ENCODE assay signal across 4 fruit fly cellular contexts in genomic region chr3R:21643197-21643596, dm6.
TF ChIP-seq lines count a peak whose summit lies in the region.

No protein-coding gene starts in this region.

- TF ChIP-seq CTCF in whole organism, embryonic (GFP tag; optimal IDR thresholded peaks at IDR 0.05; lab: Kevin White, UChicago): no peak

TF ChIP-seq in whole organism, embryonic, 481 proteins besides CTCF, POLR2A, EP300 and RAD21 (continues in another document):
- TF ChIP-seq Sry-β (GFP tag; optimal IDR thresholded peaks at IDR 0.05; lab: Kevin White, UChicago) (no peak), ci (GFP tag; IDR thresholded peaks at IDR 0.05; lab: Robert Waterston, UW) (0 out of 3 replicates have a peak, but pooled peaks have one; percentile 29), nmo (GFP tag; optimal IDR thresholded peaks at IDR 0.05; lab: Kevin White, UChicago) (peak; percentile 4), CG18262 (tag; optimal IDR thresholded peaks at IDR 0.05; lab: Kevin White, UChicago) (peak; percentile 16), pros (GFP tag; optimal IDR thresholded peaks at IDR 0.05; lab: Kevin White, UChicago) (peak; percentile 32), CG33557 (GFP tag; optimal IDR thresholded peaks at IDR 0.05; lab: Kevin White, UChicago) (peak; percentile 3), Hand (GFP tag; optimal IDR thresholded peaks at IDR 0.05; lab: Kevin White, UChicago) (no peak), nom (GFP tag; optimal IDR thresholded peaks at IDR 0.05; lab: Kevin White, UChicago) (peak; percentile 34), bsh (GFP tag; optimal IDR thresholded peaks at IDR 0.05; lab: Kevin White, UChicago) (peak; percentile 2 to 33), dmrt11E (tag; optimal IDR thresholded peaks at IDR 0.05; lab: Kevin White, UChicago) (peak; percentile 12), CG15696 (tag; optimal IDR thresholded peaks at IDR 0.05; lab: Kevin White, UChicago) (peak; percentile 26), CG4404 (GFP tag; IDR thresholded peaks at IDR 0.05; lab: Robert Waterston, UW) (peak; percentile 39; the same call in 1 of the 2 replicates), CG31441 (GFP tag; IDR thresholded peaks at IDR 0.05; lab: Robert Waterston, UW) (peak; percentile 18; the same call in 1 of the 2 replicates), trem (tag; optimal IDR thresholded peaks at IDR 0.05; lab: Kevin White, UChicago) (peak; percentile 7), CG17829 (tag; optimal IDR thresholded peaks at IDR 0.05; lab: Kevin White, UChicago) (no peak), Pdp1 (GFP tag; optimal IDR thresholded peaks at IDR 0.05; lab: Kevin White, UChicago) (no peak), CG14710 (tag; optimal IDR thresholded peaks at IDR 0.05; lab: Kevin White, UChicago) (peak; percentile 8), insv (GFP tag; optimal IDR thresholded peaks at IDR 0.05; lab: Kevin White, UChicago) (peak in 1 of 2 experiments; percentile 11), CG2712 (tag; optimal IDR thresholded peaks at IDR 0.05; lab: Kevin White, UChicago) (peak; percentile 6), sens (GFP tag; lab: Kevin White, UChicago) (peak; percentile 88), HLH3B (GFP tag; IDR thresholded peaks at IDR 0.05; lab: Robert Waterston, UW) (no peak), CG10979 (tag; optimal IDR thresholded peaks at IDR 0.05; lab: Kevin White, UChicago) (peak; percentile 30)

TF ChIP-seq in whole organism, prepupa, 60 proteins besides CTCF, POLR2A, EP300 and RAD21 (continues in another document):
- TF ChIP-seq Blimp-1 (GFP tag; optimal IDR thresholded peaks at IDR 0.05; lab: Kevin White, UChicago) (no peak), Lpt (GFP tag; optimal IDR thresholded peaks at IDR 0.05; lab: Kevin White, UChicago) (no peak), cyc (GFP tag; optimal IDR thresholded peaks at IDR 0.05; lab: Kevin White, UChicago) (no peak), Gug (GFP tag; IDR thresholded peaks at IDR 0.05; lab: Robert Waterston, UW) (no peak), Eip78C (GFP tag; lab: Kevin White, UChicago) (peak; percentile 65), CG11294 (GFP tag; IDR thresholded peaks at IDR 0.05; lab: Robert Waterston, UW) (no peak), Ets96B (tag; optimal IDR thresholded peaks at IDR 0.05; lab: Kevin White, UChicago) (peak; percentile 53), CG34406 (GFP tag; optimal IDR thresholded peaks at IDR 0.05; lab: Kevin White, UChicago) (no peak), CG9139 (GFP tag; optimal IDR thresholded peaks at IDR 0.05; lab: Kevin White, UChicago) (peak; percentile 1), CG7368 (GFP tag; optimal IDR thresholded peaks at IDR 0.05; lab: Kevin White, UChicago) (no peak), CG32006 (GFP tag; optimal IDR thresholded peaks at IDR 0.05; lab: Kevin White, UChicago) (peak; percentile 51), CG16779 (tag; optimal IDR thresholded peaks at IDR 0.05; lab: Kevin White, UChicago) (no peak), Hr38 (GFP tag; optimal IDR thresholded peaks at IDR 0.05; lab: Kevin White, UChicago) (no peak), CG11762 (GFP tag; optimal IDR thresholded peaks at IDR 0.05; lab: Kevin White, UChicago; ENCODE audit: insufficient read depth) (no peak), acj6 (GFP tag; optimal IDR thresholded peaks at IDR 0.05; lab: Kevin White, UChicago) (peak; percentile 54), Hr39 (GFP tag; optimal IDR thresholded peaks at IDR 0.05; lab: Kevin White, UChicago) (peak; percentile 35), fkh (GFP tag; optimal IDR thresholded peaks at IDR 0.05; lab: Kevin White, UChicago) (no peak), CG6808 (GFP tag; optimal IDR thresholded peaks at IDR 0.05; lab: Kevin White, UChicago) (peak; percentile 41), dac (GFP tag; optimal IDR thresholded peaks at IDR 0.05; lab: Kevin White, UChicago) (no peak), Sox102F (GFP tag; optimal IDR thresholded peaks at IDR 0.05; lab: Kevin White, UChicago) (no peak), CG3919 (GFP tag; optimal IDR thresholded peaks at IDR 0.05; lab: Kevin White, UChicago) (peak; percentile 52), eg (GFP tag; IDR thresholded peaks at IDR 0.05; lab: Robert Waterston, UW) (no peak), achi (GFP tag; optimal IDR thresholded peaks at IDR 0.05; lab: Kevin White, UChicago) (peak; percentile 28), OdsH (GFP tag; optimal IDR thresholded peaks at IDR 0.05; lab: Kevin White, UChicago) (peak; percentile 51), ss (GFP tag; optimal IDR thresholded peaks at IDR 0.05; lab: Kevin White, UChicago) (peak; percentile 45 to 50)

TF ChIP-seq in whole organism, pupa, 21 proteins besides CTCF, POLR2A, EP300 and RAD21:
- peak; percentile 45 for TF ChIP-seq CG17806 (tag; optimal IDR thresholded peaks at IDR 0.05; lab: Kevin White, UChicago)
- TF ChIP-seq CG8301 (tag; optimal IDR thresholded peaks at IDR 0.05; lab: Kevin White, UChicago): peak; percentile 22
- TF ChIP-seq CG32121 (GFP tag; IDR thresholded peaks at IDR 0.05; lab: Robert Waterston, UW): no peak
- TF ChIP-seq gl (tag; optimal IDR thresholded peaks at IDR 0.05; lab: Kevin White, UChicago): peak; percentile 7
- TF ChIP-seq Pif1B (GFP tag; optimal IDR thresholded peaks at IDR 0.05; lab: Kevin White, UChicago): no peak
- TF ChIP-seq CG8159 (tag; optimal IDR thresholded peaks at IDR 0.05; lab: Kevin White, UChicago): peak; percentile 29
- TF ChIP-seq CG34367 (tag; optimal IDR thresholded peaks at IDR 0.05; lab: Kevin White, UChicago): peak; percentile 16
- peak; percentile 43 for TF ChIP-seq Pif1A (GFP tag; optimal IDR thresholded peaks at IDR 0.05; lab: Kevin White, UChicago)
- TF ChIP-seq Ets98B (GFP tag; IDR thresholded peaks at IDR 0.05; lab: Robert Waterston, UW): no peak
- TF ChIP-seq Snoo (tag; optimal IDR thresholded peaks at IDR 0.05; lab: Kevin White, UChicago): peak; percentile 3
- no peak for TF ChIP-seq D1 (tag; optimal IDR thresholded peaks at IDR 0.05; lab: Kevin White, UChicago)
- TF ChIP-seq CG15710 (tag; optimal IDR thresholded peaks at IDR 0.05; lab: Kevin White, UChicago): peak; percentile 39
- peak; percentile 53 for TF ChIP-seq CG14655 (GFP tag; optimal IDR thresholded peaks at IDR 0.05; lab: Kevin White, UChicago)
- TF ChIP-seq CG9948 (tag; optimal IDR thresholded peaks at IDR 0.05; lab: Kevin White, UChicago): peak; percentile 51
- TF ChIP-seq fd96Ca (GFP tag; IDR thresholded peaks at IDR 0.05; lab: Robert Waterston, UW): no peak
- TF ChIP-seq CG13204 (GFP tag; optimal IDR thresholded peaks at IDR 0.05; lab: Kevin White, UChicago): no peak

TF ChIP-seq in whole organism, wandering third instar larva, 38 proteins besides CTCF, POLR2A, EP300 and RAD21:
- TF ChIP-seq CrebA (GFP tag; optimal IDR thresholded peaks at IDR 0.05; lab: Kevin White, UChicago; ENCODE audit: borderline replicate concordance) (no peak), dl (GFP tag; optimal IDR thresholded peaks at IDR 0.05; lab: Kevin White, UChicago; ENCODE audit: insufficient read depth in 1 of 2, partially characterized antibody in 2 of 2) (no peak), Vsx2 (GFP tag; optimal IDR thresholded peaks at IDR 0.05; lab: Kevin White, UChicago; ENCODE audit: partially characterized antibody) (no peak), CG9705 (GFP tag; optimal IDR thresholded peaks at IDR 0.05; lab: Kevin White, UChicago) (no peak), woc (GFP tag; optimal IDR thresholded peaks at IDR 0.05; lab: Kevin White, UChicago) (no peak), Mio (GFP tag; optimal IDR thresholded peaks at IDR 0.05; lab: Kevin White, UChicago) (no peak), CG32264 (GFP tag; optimal IDR thresholded peaks at IDR 0.05; lab: Kevin White, UChicago) (no peak), foxo (GFP tag; optimal IDR thresholded peaks at IDR 0.05; lab: Kevin White, UChicago) (peak in 1 of 2 experiments; percentile 18), ey (GFP tag; optimal IDR thresholded peaks at IDR 0.05; lab: Kevin White, UChicago) (peak; percentile 5), OdsH (GFP tag; optimal IDR thresholded peaks at IDR 0.05; lab: Kevin White, UChicago) (peak; percentile 17), dmrt93B (GFP tag; optimal IDR thresholded peaks at IDR 0.05; lab: Kevin White, UChicago) (no peak), usp (GFP tag; optimal IDR thresholded peaks at IDR 0.05; lab: Kevin White, UChicago) (no peak), Dif (GFP tag; optimal IDR thresholded peaks at IDR 0.05; lab: Kevin White, UChicago; ENCODE audit: partially characterized antibody) (no peak), rgr (GFP tag; optimal IDR thresholded peaks at IDR 0.05; lab: Kevin White, UChicago) (no peak), h (GFP tag; optimal IDR thresholded peaks at IDR 0.05; lab: Kevin White, UChicago) (peak; percentile 32), lola (GFP tag; optimal IDR thresholded peaks at IDR 0.05; lab: Kevin White, UChicago) (no peak), fru (GFP tag; optimal IDR thresholded peaks at IDR 0.05; lab: Kevin White, UChicago) (peak; percentile 63), tai (GFP tag; optimal IDR thresholded peaks at IDR 0.05; lab: Kevin White, UChicago) (no peak), sv (GFP tag; optimal IDR thresholded peaks at IDR 0.05; lab: Kevin White, UChicago) (no peak), Abd-B (GFP tag; optimal IDR thresholded peaks at IDR 0.05; lab: Kevin White, UChicago) (no peak), dsf (GFP tag; optimal IDR thresholded peaks at IDR 0.05; lab: Kevin White, UChicago; ENCODE audit: borderline replicate concordance) (no peak), Jra (GFP tag; optimal IDR thresholded peaks at IDR 0.05; lab: Kevin White, UChicago) (no peak), jim (GFP tag; optimal IDR thresholded peaks at IDR 0.05; lab: Kevin White, UChicago) (no peak), Rel (GFP tag; optimal IDR thresholded peaks at IDR 0.05; lab: Kevin White, UChicago) (no peak), Rel (tag; optimal IDR thresholded peaks at IDR 0.05; lab: Kevin White, UChicago) (no peak), GATAd (GFP tag; optimal IDR thresholded peaks at IDR 0.05; lab: Kevin White, UChicago) (no peak), N (GFP tag; optimal IDR thresholded peaks at IDR 0.05; lab: Kevin White, UChicago) (no peak), Hr78 (GFP tag; optimal IDR thresholded peaks at IDR 0.05; lab: Kevin White, UChicago) (no peak), br (GFP tag; optimal IDR thresholded peaks at IDR 0.05; lab: Kevin White, UChicago) (peak; percentile 8), Sp1 (GFP tag; optimal IDR thresholded peaks at IDR 0.05; lab: Kevin White, UChicago) (peak; percentile 1), HLH106 (tag; optimal IDR thresholded peaks at IDR 0.05; lab: Kevin White, UChicago) (peak; percentile 23)

Comparison
In these comparisons a context has a peak if more than half of its experiments do, and no peak if none do; other contexts are left out.
1. Of the 7 proteins assayed by ChIP-seq in both whole organism, embryonic and whole organism, prepupa: peak only in whole organism, embryonic: none; only in whole organism, prepupa: Hr39; in both: none; in neither: 6.